Fruit fly (Drosophila melanogaster): Measurements from ENCODE around the gene Drs.
A peak's percentile ranks its signal among the peaks of the same experiment; 100 is the strongest.

DNA sequence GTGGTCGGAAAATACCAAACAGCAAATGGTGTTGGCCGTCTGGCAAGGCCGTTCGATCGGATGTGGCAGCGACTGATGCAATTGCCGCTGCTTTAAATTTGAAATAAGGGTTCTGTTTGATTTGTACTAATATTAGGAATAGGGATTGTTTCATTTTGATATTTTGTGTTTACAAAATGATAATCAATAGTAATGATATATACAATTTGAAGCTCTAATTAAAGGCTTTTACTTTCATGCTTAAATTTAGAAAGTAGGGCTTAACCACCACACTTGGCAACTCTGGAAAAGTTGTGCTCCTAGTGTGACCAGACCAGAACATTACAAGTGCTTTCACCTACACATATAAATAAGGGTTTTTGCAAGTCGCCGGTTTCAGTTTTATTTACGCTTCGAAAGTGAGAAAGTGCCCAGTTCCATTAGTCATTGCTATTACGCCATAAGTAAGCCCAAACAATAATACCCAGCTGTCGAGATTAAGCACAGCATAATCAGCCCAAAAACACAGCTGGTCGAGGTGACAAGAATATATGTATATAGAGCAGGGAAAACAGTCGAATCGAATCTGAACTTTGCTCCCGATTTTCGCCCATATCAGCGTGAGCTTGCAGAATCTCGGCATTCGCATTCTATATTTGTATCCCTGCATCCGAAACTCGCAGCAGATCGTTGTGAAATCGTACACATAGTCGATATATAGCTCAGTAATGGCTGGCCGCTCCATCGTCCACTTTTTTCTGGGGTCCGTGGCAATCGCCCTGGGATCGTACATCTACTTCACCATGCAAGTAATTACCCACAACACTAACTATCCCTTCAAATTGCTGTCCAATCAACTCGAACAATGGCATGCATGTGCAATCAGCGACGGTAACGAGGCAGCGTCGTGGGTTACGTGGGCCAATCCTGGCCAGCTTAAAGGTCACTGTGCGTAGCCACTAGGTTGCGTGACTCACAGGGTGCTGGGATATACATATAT is 43.1 kb upstream of the Drs start, which contains the start of gene Gtpx:
- peak; percentile 93 for TF ChIP-seq CG14711 (tag; optimal IDR thresholded peaks at IDR 0.05)
- TF ChIP-seq bab1 (GFP tag; optimal IDR thresholded peaks at IDR 0.05): no peak
- TF ChIP-seq CG7045 (GFP tag; optimal IDR thresholded peaks at IDR 0.05): no peak
